Fruit fly (Drosophila melanogaster) whole organism, pupa: ENCODE measurements around the gene AdipoR.

Source experiments
- CG10348 ChIP-seq: fragments of 200-800 bp; sonication (Bioruptor generic); IDR thresholded peaks from 2 replicates; pipeline ENCODE4 v1.3.6; 2022; ENCODE audit warnings: missing biosample characterization, missing genetic modification characterization
- CG13204 ChIP-seq: fragments of 200-800 bp; sonication (Bioruptor generic); optimal IDR thresholded peaks from 2 replicates; lab custom pipeline; 2018; ENCODE audit warnings: missing biosample characterization, mild to moderate bottlenecking, missing genetic modification characterization, moderate library complexity
- CG14655 ChIP-seq: fragments of 200-800 bp; sonication (Bioruptor generic); optimal IDR thresholded peaks from 3 replicates; lab custom pipeline; 2017; ENCODE audit warnings: mild to moderate bottlenecking, missing biosample characterization, missing genetic modification reagents, missing genetic modification characterization
- CG17806 ChIP-seq: fragments of 200-800 bp; sonication (Bioruptor generic); optimal IDR thresholded peaks from 2 replicates; lab custom pipeline; 2018; ENCODE audit warnings: missing biosample characterization, mild to moderate bottlenecking, missing genetic modification characterization, moderate library complexity
- CG32121 ChIP-seq: fragments of 200-800 bp; sonication (Bioruptor generic); IDR thresholded peaks from 2 replicates; pipeline ENCODE4 v1.3.6; 2022; ENCODE audit warnings: missing biosample characterization, missing genetic modification characterization
- CG4496 ChIP-seq: fragments of 200-800 bp; sonication (Bioruptor generic); IDR thresholded peaks from 3 replicates; pipeline ENCODE4 v1.3.6; 2022; ENCODE audit warnings: missing biosample characterization, missing genetic modification characterization
- CG8159 ChIP-seq: fragments of 200-800 bp; sonication (Bioruptor generic); optimal IDR thresholded peaks from 3 replicates; lab custom pipeline; 2018; ENCODE audit warnings: missing biosample characterization, mild to moderate bottlenecking, missing genetic modification characterization, moderate library complexity
- CG8301 ChIP-seq: fragments of 200-800 bp; sonication (Bioruptor generic); optimal IDR thresholded peaks from 2 replicates; lab custom pipeline; 2018; ENCODE audit warnings: missing biosample characterization, mild to moderate bottlenecking, missing genetic modification characterization
- EcR ChIP-seq: fragments of 200-800 bp; sonication (Bioruptor generic); optimal IDR thresholded peaks from 3 replicates; lab custom pipeline; 2019; ENCODE audit warnings: missing biosample characterization, missing genetic modification characterization, mild to moderate bottlenecking, moderate library complexity, missing genetic modification reagents
- Ets98B ChIP-seq: fragments of 200-800 bp; sonication (Bioruptor generic); IDR thresholded peaks from 2 replicates; pipeline ENCODE4 v1.3.6; 2022; ENCODE audit warnings: missing biosample characterization, missing genetic modification characterization
- gl ChIP-seq: fragments of 200-800 bp; sonication (Bioruptor generic); optimal IDR thresholded peaks from 2 replicates; lab custom pipeline; 2018; ENCODE audit warnings: missing biosample characterization, mild to moderate bottlenecking, missing genetic modification characterization

DNA sequence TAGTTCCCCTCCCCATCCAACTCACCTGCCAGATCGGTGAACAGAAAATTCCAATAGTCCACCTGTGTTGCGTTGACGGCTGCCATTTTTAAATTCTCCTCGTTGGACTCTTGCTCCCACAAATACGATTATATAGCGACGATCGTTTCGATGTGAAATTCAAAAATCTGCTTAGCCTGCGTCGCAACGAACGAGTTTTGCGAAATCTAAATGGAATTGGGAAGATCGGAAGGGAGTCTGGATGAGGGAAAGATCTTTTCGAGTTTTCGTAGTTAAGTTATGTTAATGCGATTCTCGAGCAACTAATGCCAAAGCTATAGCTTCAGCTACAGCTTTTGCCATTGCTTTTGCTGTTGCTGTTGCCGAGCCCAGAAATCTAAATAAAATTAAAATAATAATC, 12.6 kb upstream of the AdipoR start:
- TF ChIP-seq CG8159 (tag; lab: Kevin White, UChicago) (no peak), EcR (no peak), CG14655 (GFP tag; lab: Kevin White, UChicago) (no peak), CG13204 (GFP tag; lab: Kevin White, UChicago) (no peak), CG4496 (no peak), Ets98B (GFP tag; lab: Robert Waterston, UW) (no peak), CG10348 (no peak), CG8301 (tag; lab: Kevin White, UChicago) (no peak), CG32121 (GFP tag; lab: Robert Waterston, UW) (no peak), CG17806 (tag; lab: Kevin White, UChicago) (no peak), gl (tag; lab: Kevin White, UChicago) (no peak)
